Fruit fly (Drosophila melanogaster) whole organism, embryonic: Measurements from ENCODE around the gene CG18749.
A peak's percentile ranks its signal among the peaks of the same experiment; 100 is the strongest.

Experiments
- B-H1 ChIP-seq: fragments of 200-800 bp; sonication (Bioruptor generic); IDR thresholded peaks from 3 replicates; pipeline ENCODE4 v1.3.6; 2022; ENCODE audit warnings: missing biosample characterization, missing genetic modification characterization
- CG10565 ChIP-seq: fragments of 200-800 bp; sonication (Bioruptor generic); optimal IDR thresholded peaks from 3 replicates; lab custom pipeline; 2016; ENCODE audit warnings: missing biosample characterization, mild to moderate bottlenecking, missing genetic modification characterization
- CG11695 ChIP-seq: fragments of 200-800 bp; sonication (Bioruptor generic); IDR thresholded peaks from 3 replicates; pipeline ENCODE4 v1.3.6; 2022; ENCODE audit warnings: missing biosample characterization, missing genetic modification characterization
- CG12104 ChIP-seq: fragments of 200-800 bp; sonication (Bioruptor generic); optimal IDR thresholded peaks from 3 replicates; lab custom pipeline; 2016; ENCODE audit warnings: missing biosample characterization, missing genetic modification characterization
- CG12236 ChIP-seq: fragments of 200-800 bp; sonication (Bioruptor generic); optimal IDR thresholded peaks from 2 replicates; lab custom pipeline; 2016; ENCODE audit warnings: missing biosample characterization, missing genetic modification characterization
- CG12299 ChIP-seq: fragments of 200-800 bp; sonication (Bioruptor generic); optimal IDR thresholded peaks from 2 replicates; lab custom pipeline; 2018; ENCODE audit warnings: missing biosample characterization, mild to moderate bottlenecking, missing genetic modification characterization
- CG12659 ChIP-seq: fragments of 200-800 bp; sonication (Bioruptor generic); optimal IDR thresholded peaks from 3 replicates; lab custom pipeline; 2017; ENCODE audit warnings: mild to moderate bottlenecking, missing biosample characterization, missing genetic modification reagents, missing genetic modification characterization
- CG12769 ChIP-seq: fragments of 200-800 bp; sonication (Bioruptor generic); optimal IDR thresholded peaks from 2 replicates; lab custom pipeline; 2019; ENCODE audit warnings: missing biosample characterization, mild to moderate bottlenecking, missing genetic modification characterization, moderate library complexity
- CG12942 ChIP-seq: fragments of 200-800 bp; sonication (Bioruptor generic); optimal IDR thresholded peaks from 3 replicates; lab custom pipeline; 2016; ENCODE audit warnings: missing biosample characterization, missing genetic modification characterization
- CG13296 ChIP-seq: fragments of 200-800 bp; sonication (Bioruptor generic); optimal IDR thresholded peaks from 3 replicates; lab custom pipeline; 2018; ENCODE audit warnings: missing biosample characterization, mild to moderate bottlenecking, missing genetic modification characterization
- CG14667 ChIP-seq: fragments of 200-800 bp; sonication (Bioruptor generic); IDR thresholded peaks from 2 replicates; pipeline ENCODE4 v1.3.6; 2022; ENCODE audit warnings: missing biosample characterization, missing genetic modification characterization
- CG1529 ChIP-seq: fragments of 200-800 bp; sonication (Bioruptor generic); optimal IDR thresholded peaks from 3 replicates; lab custom pipeline; 2018; ENCODE audit warnings: missing biosample characterization, missing genetic modification characterization
- CG15514 ChIP-seq: fragments of 200-800 bp; sonication (Bioruptor generic); optimal IDR thresholded peaks from 3 replicates; lab custom pipeline; 2017; ENCODE audit warnings: missing biosample characterization, missing genetic modification characterization, mild to moderate bottlenecking, moderate library complexity, missing genetic modification reagents
- CG15696 ChIP-seq: fragments of 200-800 bp; sonication (Bioruptor generic); optimal IDR thresholded peaks from 2 replicates; lab custom pipeline; 2019; ENCODE audit warnings: missing biosample characterization, mild to moderate bottlenecking, missing genetic modification characterization, moderate library complexity
- CG1602 ChIP-seq: fragments of 200-800 bp; sonication (Bioruptor generic); optimal IDR thresholded peaks from 3 replicates; lab custom pipeline; 2016; ENCODE audit warnings: missing biosample characterization, missing genetic modification characterization
- CG17186 ChIP-seq: fragments of 200-800 bp; sonication (Bioruptor generic); optimal IDR thresholded peaks from 3 replicates; lab custom pipeline; 2017; ENCODE audit warnings: missing biosample characterization, missing genetic modification reagents, missing genetic modification characterization
- CG17612 ChIP-seq: fragments of 200-800 bp; sonication (Bioruptor generic); IDR thresholded peaks from 2 replicates; pipeline ENCODE4 v1.3.6; 2022; ENCODE audit warnings: missing biosample characterization, missing genetic modification characterization
- CG17802 ChIP-seq: fragments of 200-800 bp; sonication (Bioruptor generic); optimal IDR thresholded peaks from 2 replicates; lab custom pipeline; 2018; ENCODE audit warnings: missing biosample characterization, mild to moderate bottlenecking, missing genetic modification characterization, moderate library complexity
- CG30431 ChIP-seq: fragments of 200-800 bp; sonication (Bioruptor generic); optimal IDR thresholded peaks from 2 replicates; lab custom pipeline; 2017; ENCODE audit warnings: missing biosample characterization, missing genetic modification characterization
- CG31388 ChIP-seq: fragments of 200-800 bp; sonication (Bioruptor generic); optimal IDR thresholded peaks from 2 replicates; lab custom pipeline; 2016; ENCODE audit warnings: missing biosample characterization, missing genetic modification characterization
- CG32532 ChIP-seq: fragments of 200-800 bp; sonication (Bioruptor generic); IDR thresholded peaks from 2 replicates; pipeline ENCODE4 v1.3.6; 2022; ENCODE audit warnings: missing biosample characterization, missing genetic modification characterization
- CG3407 ChIP-seq: fragments of 200-800 bp; sonication (Bioruptor generic); optimal IDR thresholded peaks from 2 replicates; lab custom pipeline; 2018; ENCODE audit warnings: missing biosample characterization, mild to moderate bottlenecking, missing genetic modification characterization
- CG6765 ChIP-seq: fragments of 200-800 bp; sonication (Bioruptor generic); optimal IDR thresholded peaks from 3 replicates; lab custom pipeline; 2017; ENCODE audit warnings: missing biosample characterization, mild to moderate bottlenecking, missing genetic modification characterization
- CG7372 ChIP-seq: fragments of 200-800 bp; sonication (Bioruptor generic); IDR thresholded peaks from 2 replicates; pipeline ENCODE4 v1.3.6; 2022; ENCODE audit warnings: missing biosample characterization, missing genetic modification characterization
- CG9437 ChIP-seq: fragments of 200-800 bp; sonication (Bioruptor generic); optimal IDR thresholded peaks from 2 replicates; lab custom pipeline; 2018; ENCODE audit warnings: missing biosample characterization, mild to moderate bottlenecking, missing genetic modification characterization
- CG9727 ChIP-seq: fragments of 200-800 bp; sonication (Bioruptor generic); optimal IDR thresholded peaks from 3 replicates; lab custom pipeline; 2017; ENCODE audit warnings: missing biosample characterization, mild to moderate bottlenecking, missing genetic modification characterization
- Chrac-16 ChIP-seq: fragments of 200-800 bp; sonication (Bioruptor generic); optimal IDR thresholded peaks from 3 replicates; lab custom pipeline; 2016; ENCODE audit warnings: missing biosample characterization, missing genetic modification characterization
- Kr ChIP-seq: fragments of 200-800 bp; sonication (Bioruptor generic); optimal IDR thresholded peaks from 2 replicates; lab custom pipeline; 2017; ENCODE audit warnings: missing biosample characterization, mild to moderate bottlenecking, missing genetic modification characterization
- Optix ChIP-seq: fragments of 200-800 bp; sonication (Bioruptor generic); IDR thresholded peaks from 3 replicates; pipeline ENCODE4 v1.3.6; 2022; ENCODE audit warnings: missing biosample characterization, missing genetic modification characterization
- Rfx ChIP-seq: fragments of 200-800 bp; sonication (Bioruptor generic); IDR thresholded peaks from 2 replicates; pipeline ENCODE4 v1.3.6; 2022; ENCODE audit warnings: missing biosample characterization, missing genetic modification characterization
- ac ChIP-seq: fragments of 200-800 bp; sonication (Bioruptor generic); optimal IDR thresholded peaks from 3 replicates; lab custom pipeline; 2017; ENCODE audit warnings: missing biosample characterization, mild to moderate bottlenecking, missing genetic modification characterization
- bcd ChIP-seq: fragments of 200-800 bp; sonication (Bioruptor generic); optimal IDR thresholded peaks from 2 replicates; lab custom pipeline; 2017; ENCODE audit warnings: missing biosample characterization, mild to moderate bottlenecking, missing genetic modification characterization
- bowl ChIP-seq: fragments of 200-800 bp; sonication (Bioruptor generic); IDR thresholded peaks from 2 replicates; pipeline ENCODE4 v1.3.6; 2022; ENCODE audit warnings: missing biosample characterization, missing genetic modification characterization
- cg ChIP-seq: fragments of 200-800 bp; sonication (Bioruptor generic); optimal IDR thresholded peaks from 3 replicates; lab custom pipeline; 2019; ENCODE audit warnings: missing biosample characterization, mild to moderate bottlenecking, missing genetic modification characterization, moderate library complexity
- croc ChIP-seq: fragments of 200-800 bp; sonication (Bioruptor generic); conservative IDR thresholded peaks from 3 replicates; pipeline ENCODE4 v1.3.6; 2022; ENCODE audit warnings: missing biosample characterization, missing genetic modification characterization
- danr ChIP-seq: fragments of 200-800 bp; sonication (Bioruptor generic); IDR thresholded peaks from 2 replicates; pipeline ENCODE4 v1.3.6; 2022; ENCODE audit warnings: missing biosample characterization, missing genetic modification characterization
- grau ChIP-seq: fragments of 200-800 bp; optimal IDR thresholded peaks from 3 replicates; lab custom pipeline; 2019; ENCODE audit warnings: missing biosample characterization, mild to moderate bottlenecking, missing genetic modification characterization, moderate library complexity
- ind ChIP-seq: fragments of 200-800 bp; sonication (Bioruptor generic); optimal IDR thresholded peaks from 3 replicates; lab custom pipeline; 2016; ENCODE audit warnings: missing biosample characterization, missing genetic modification characterization
- inv ChIP-seq: fragments of 200-800 bp; sonication (Bioruptor generic); IDR thresholded peaks from 2 replicates; pipeline ENCODE4 v1.3.6; 2022; ENCODE audit warnings: missing biosample characterization, missing genetic modification characterization; ENCODE audit not compliant: partially characterized antibody
- kay ChIP-seq: fragments of 200-800 bp; sonication (Bioruptor generic); optimal IDR thresholded peaks from 2 replicates; lab custom pipeline; 2016; ENCODE audit warnings: missing biosample characterization, missing genetic modification characterization
- klu ChIP-seq: fragments of 200-800 bp; sonication (Bioruptor generic); IDR thresholded peaks from 2 replicates; pipeline ENCODE4 v1.3.6; 2022; ENCODE audit warnings: missing biosample characterization, missing genetic modification characterization
- lmd ChIP-seq: fragments of 200-800 bp; sonication (Bioruptor generic); IDR thresholded peaks from 2 replicates; pipeline ENCODE4 v1.3.6; 2022; ENCODE audit warnings: missing biosample characterization, missing genetic modification characterization
- nau ChIP-seq: fragments of 200-800 bp; sonication (Bioruptor generic); optimal IDR thresholded peaks from 3 replicates; lab custom pipeline; 2017; ENCODE audit warnings: missing biosample characterization, mild to moderate bottlenecking, missing genetic modification characterization, missing genetic modification reagents
- pnt ChIP-seq: fragments of 200-800 bp; sonication (Bioruptor generic); optimal IDR thresholded peaks from 3 replicates; lab custom pipeline; 2016; ENCODE audit warnings: missing biosample characterization, missing genetic modification characterization
- row ChIP-seq: fragments of 200-800 bp; sonication (Bioruptor generic); IDR thresholded peaks from 3 replicates; pipeline ENCODE4 v1.3.6; 2022; ENCODE audit warnings: missing biosample characterization, missing genetic modification characterization
- sisA ChIP-seq: fragments of 200-800 bp; sonication (Bioruptor generic); IDR thresholded peaks from 2 replicates; pipeline ENCODE4 v1.3.6; 2022; ENCODE audit warnings: missing biosample characterization, missing genetic modification characterization
- stc ChIP-seq: fragments of 200-800 bp; sonication (Bioruptor generic); IDR thresholded peaks from 2 replicates; pipeline ENCODE4 v1.3.6; 2022; ENCODE audit warnings: missing biosample characterization, missing genetic modification characterization
- stwl ChIP-seq: fragments of 200-800 bp; sonication (Bioruptor generic); optimal IDR thresholded peaks from 3 replicates; lab custom pipeline; 2018; ENCODE audit warnings: missing biosample characterization, mild to moderate bottlenecking, missing genetic modification characterization, moderate library complexity
- tgo ChIP-seq: fragments of 200-800 bp; sonication (Bioruptor generic); IDR thresholded peaks from 3 replicates; pipeline ENCODE4 v1.3.6; 2022; ENCODE audit warnings: missing biosample characterization, missing genetic modification characterization
- tna ChIP-seq: fragments of 200-800 bp; sonication (Bioruptor generic); IDR thresholded peaks from 2 replicates; pipeline ENCODE4 v1.3.6; 2022; ENCODE audit warnings: missing biosample characterization, missing genetic modification characterization; ENCODE audit not compliant: partially characterized antibody
- vfl ChIP-seq: fragments of 200-800 bp; sonication (Bioruptor generic); optimal IDR thresholded peaks from 2 replicates; lab custom pipeline; 2016; ENCODE audit warnings: missing biosample characterization, missing genetic modification characterization
- zf30C ChIP-seq: fragments of 200-800 bp; sonication (Bioruptor generic); optimal IDR thresholded peaks from 3 replicates; lab custom pipeline; 2018; ENCODE audit warnings: missing biosample characterization, mild to moderate bottlenecking, missing genetic modification characterization

CG18749 gene

dm6 chr3R:8256040-8256439 is 12.2 kb downstream of the CG18749 start (continued):
- TF ChIP-seq Rfx (GFP tag; lab: Robert Waterston, UW) (peak; percentile 53), klu (GFP tag; lab: Robert Waterston, UW) (no peak), grau (tag; lab: Kevin White, UChicago) (peak; percentile 54), CG7372 (GFP tag; lab: Robert Waterston, UW) (no peak), CG1602 (no peak), lmd (GFP tag; lab: Robert Waterston, UW) (peak; percentile 37; the same call in 1 of the 2 replicates), cg (no peak), nau (no peak), inv (GFP tag; lab: Robert Waterston, UW) (no peak), CG12942 (GFP tag; lab: Kevin White, UChicago) (no peak), Chrac-16 (GFP tag; lab: Kevin White, UChicago) (no peak), zf30C (GFP tag; lab: Kevin White, UChicago) (no peak), croc (GFP tag; lab: Robert Waterston, UW) (no peak), Optix (no peak), CG13296 (peak; percentile 34), CG9727 (GFP tag; lab: Kevin White, UChicago) (peak; percentile 23), CG12769 (peak; percentile 40), pnt (no peak), stwl (tag; lab: Kevin White, UChicago) (no peak), kay (no peak), CG17612 (GFP tag; lab: Robert Waterston, UW) (no peak), bowl (GFP tag; lab: Robert Waterston, UW) (no peak), CG31388 (GFP tag; lab: Kevin White, UChicago) (no peak), CG10565 (no peak), CG32532 (peak; percentile 23; the same call in 1 of the 2 replicates), CG17802 (no peak), CG1529 (GFP tag; lab: Kevin White, UChicago) (no peak), CG11695 (GFP tag; lab: Robert Waterston, UW) (peak; percentile 42; the same call in 1 of the 3 replicates), sisA (GFP tag; lab: Robert Waterston, UW) (no peak; the same call in 1 of the 2 replicates), ac (GFP tag; lab: Kevin White, UChicago) (no peak), CG15696 (tag; lab: Kevin White, UChicago) (no peak), B-H1 (no peak; the same call in 2 of the 3 replicates), CG12104 (GFP tag; lab: Kevin White, UChicago) (no peak), CG14667 (no peak), CG6765 (GFP tag; lab: Kevin White, UChicago) (no peak), vfl (no peak), CG9437 (GFP tag; lab: Kevin White, UChicago) (no peak), bcd (peak; percentile 19), ind (GFP tag; lab: Kevin White, UChicago) (peak; percentile 36), tgo (GFP tag; lab: Robert Waterston, UW) (no peak), row (GFP tag; lab: Robert Waterston, UW) (peak; percentile 37; the same call in 2 of the 3 replicates), Kr (GFP tag; lab: Kevin White, UChicago) (no peak), CG12299 (tag; lab: Kevin White, UChicago) (no peak), tna (no peak), stc (GFP tag; lab: Robert Waterston, UW) (no peak), CG12236 (GFP tag; lab: Kevin White, UChicago) (no peak), CG15514 (GFP tag; lab: Kevin White, UChicago) (no peak), danr (GFP tag; lab: Robert Waterston, UW) (no peak), CG3407 (GFP tag; lab: Kevin White, UChicago) (no peak), CG17186 (GFP tag; lab: Kevin White, UChicago) (no peak), CG12659 (no peak), CG30431 (GFP tag; lab: Kevin White, UChicago) (no peak)
